Fruit fly (Drosophila melanogaster) whole organism, embryonic: ENCODE measurements around the gene CG13026.

Experiments
- ATbp ChIP-seq: fragments of 200-800 bp; sonication (Bioruptor generic); optimal IDR thresholded peaks from 2 replicates; lab custom pipeline; 2017; ENCODE audit warnings: missing biosample characterization, mild to moderate bottlenecking, missing genetic modification characterization, missing genetic modification reagents
- Atf3 ChIP-seq: fragments of 200-800 bp; sonication (Bioruptor generic); optimal IDR thresholded peaks from 3 replicates; lab custom pipeline; 2016; ENCODE audit warnings: missing biosample characterization, missing genetic modification characterization
- Bteb2 ChIP-seq: fragments of 200-800 bp; sonication (Bioruptor generic); optimal IDR thresholded peaks from 2 replicates; lab custom pipeline; 2016; ENCODE audit warnings: missing biosample characterization, missing genetic modification characterization
- CG10543 ChIP-seq: fragments of 200-800 bp; sonication (Bioruptor generic); optimal IDR thresholded peaks from 3 replicates; lab custom pipeline; 2017; ENCODE audit warnings: missing biosample characterization, mild to moderate bottlenecking, missing genetic modification characterization, moderate library complexity
- CG11085 ChIP-seq: fragments of 200-800 bp; sonication (Bioruptor generic); IDR thresholded peaks from 2 replicates; pipeline ENCODE4 v1.3.6; 2022; ENCODE audit warnings: missing biosample characterization, missing genetic modification characterization
- CG12071 ChIP-seq: fragments of 200-800 bp; sonication (Bioruptor generic); optimal IDR thresholded peaks from 3 replicates; lab custom pipeline; 2018; ENCODE audit warnings: missing biosample characterization, mild to moderate bottlenecking, missing genetic modification characterization
- CG1647 ChIP-seq: fragments of 200-800 bp; sonication (Bioruptor generic); optimal IDR thresholded peaks from 3 replicates; lab custom pipeline; 2016; ENCODE audit warnings: missing biosample characterization, missing genetic modification characterization
- CG17328 ChIP-seq: fragments of 200-800 bp; sonication (Bioruptor generic); IDR thresholded peaks from 2 replicates; pipeline ENCODE4 v1.3.6; 2022; ENCODE audit warnings: missing biosample characterization, missing genetic modification characterization
- CG17568 ChIP-seq: fragments of 200-800 bp; sonication (Bioruptor generic); optimal IDR thresholded peaks from 2 replicates; lab custom pipeline; 2018; ENCODE audit warnings: missing biosample characterization, mild to moderate bottlenecking, missing genetic modification characterization, moderate library complexity
- CG17612 ChIP-seq: fragments of 200-800 bp; sonication (Bioruptor generic); IDR thresholded peaks from 2 replicates; pipeline ENCODE4 v1.3.6; 2022; ENCODE audit warnings: missing biosample characterization, missing genetic modification characterization
- CG33213 ChIP-seq: fragments of 200-800 bp; sonication (Bioruptor generic); optimal IDR thresholded peaks from 3 replicates; lab custom pipeline; 2016; ENCODE audit warnings: missing biosample characterization, missing genetic modification characterization
- CG7745 ChIP-seq: fragments of 200-800 bp; sonication (Bioruptor generic); optimal IDR thresholded peaks from 2 replicates; lab custom pipeline; 2018; ENCODE audit warnings: missing biosample characterization, mild to moderate bottlenecking, missing genetic modification characterization, moderate library complexity
- CG7987 ChIP-seq: fragments of 200-800 bp; sonication (Bioruptor generic); optimal IDR thresholded peaks from 2 replicates; lab custom pipeline; 2018; ENCODE audit warnings: missing biosample characterization, mild to moderate bottlenecking, missing genetic modification characterization, moderate library complexity
- Fer3 ChIP-seq: fragments of 200-800 bp; sonication (Bioruptor generic); optimal IDR thresholded peaks from 2 replicates; lab custom pipeline; 2018; ENCODE audit warnings: missing biosample characterization, mild to moderate bottlenecking, missing genetic modification characterization, moderate library complexity
- Hmr ChIP-seq: fragments of 200-800 bp; sonication (Bioruptor generic); optimal IDR thresholded peaks from 3 replicates; lab custom pipeline; 2017; ENCODE audit warnings: mild to moderate bottlenecking, missing biosample characterization, missing genetic modification reagents, missing genetic modification characterization
- Hr3 ChIP-seq: fragments of 200-800 bp; sonication (Bioruptor generic); optimal IDR thresholded peaks from 3 replicates; lab custom pipeline; 2016; ENCODE audit warnings: missing biosample characterization, missing genetic modification characterization
- Hr78 ChIP-seq, 2 experiments: fragments of 200-800 bp in 1 of 2; fragments of >200 bp in 1 of 2; sonication (Bioruptor generic) in 1 of 2; optimal IDR thresholded peaks; 2 replicates each; lab custom pipeline; 2017 to 2019; ENCODE audit warnings: missing biosample characterization in 2 of 2, missing genetic modification characterization in 2 of 2, mild to moderate bottlenecking in 1 of 2, moderate library complexity in 1 of 2
- Lim3 ChIP-seq: fragments of 200-800 bp; sonication (Bioruptor generic); IDR thresholded peaks from 2 replicates; pipeline ENCODE4 v1.3.6; 2022; ENCODE audit warnings: missing biosample characterization, missing genetic modification characterization
- NC2β ChIP-seq: fragments of 200-800 bp; sonication (Bioruptor generic); optimal IDR thresholded peaks from 2 replicates; lab custom pipeline; 2016; ENCODE audit warnings: missing biosample characterization, missing genetic modification characterization
- Pdp1 ChIP-seq, 2 experiments: fragments of 200-800 bp; sonication (Bioruptor generic); optimal IDR thresholded peaks; 3 replicates each; lab custom pipeline; 2016; ENCODE audit warnings: missing biosample characterization in 2 of 2, missing genetic modification characterization in 2 of 2, mild to moderate bottlenecking in 1 of 2, moderate library complexity in 1 of 2
- aop ChIP-seq: fragments of 200-800 bp; sonication (Bioruptor generic); IDR thresholded peaks from 2 replicates; pipeline ENCODE4 v1.3.6; 2022; ENCODE audit warnings: missing biosample characterization, missing genetic modification characterization
- ato ChIP-seq: fragments of 200-800 bp; sonication (Bioruptor generic); IDR thresholded peaks from 2 replicates; pipeline ENCODE4 v1.3.6; 2022; ENCODE audit warnings: missing biosample characterization, missing genetic modification characterization; ENCODE audit not compliant: partially characterized antibody
- br ChIP-seq: fragments of >200 bp; optimal IDR thresholded peaks from 2 replicates; lab custom pipeline; 2017
- cas ChIP-seq: fragments of 200-800 bp; sonication (Bioruptor generic); IDR thresholded peaks from 2 replicates; pipeline ENCODE4 v1.3.6; 2022; ENCODE audit warnings: missing biosample characterization, missing genetic modification characterization
- chn ChIP-seq: fragments of 200-800 bp; sonication (Bioruptor generic); optimal IDR thresholded peaks from 2 replicates; lab custom pipeline; 2016; ENCODE audit warnings: missing biosample characterization, missing genetic modification characterization
- dimm ChIP-seq: fragments of 200-800 bp; sonication (Bioruptor generic); IDR thresholded peaks from 2 replicates; pipeline ENCODE4 v1.3.6; 2022; ENCODE audit warnings: missing biosample characterization, missing genetic modification characterization
- eve ChIP-seq, 2 experiments: fragments of >200 bp; optimal IDR thresholded peaks; 2 replicates each; lab custom pipeline; 2017; ENCODE audit warnings: missing biosample characterization in 2 of 2, missing genetic modification characterization in 2 of 2
- ewg ChIP-seq: fragments of 200-800 bp; sonication (Bioruptor generic); optimal IDR thresholded peaks from 3 replicates; lab custom pipeline; 2017; ENCODE audit warnings: mild to moderate bottlenecking, missing biosample characterization, missing genetic modification reagents, missing genetic modification characterization
- grn ChIP-seq: fragments of 200-800 bp; sonication (Bioruptor generic); optimal IDR thresholded peaks from 3 replicates; lab custom pipeline; 2017; ENCODE audit warnings: missing biosample characterization, missing genetic modification characterization
- gt ChIP-seq: fragments of 200-800 bp; sonication (Bioruptor generic); IDR thresholded peaks from 2 replicates; pipeline ENCODE4 v1.3.6; 2022; ENCODE audit warnings: missing biosample characterization, missing genetic modification characterization
- insv ChIP-seq, 2 experiments: fragments of 200-800 bp; sonication (Bioruptor generic); optimal IDR thresholded peaks; 3 replicates each; lab custom pipeline; 2016 to 2018; ENCODE audit warnings: missing biosample characterization in 2 of 2, missing genetic modification characterization in 2 of 2
- mam ChIP-seq: fragments of 200-800 bp; sonication (Bioruptor generic); optimal IDR thresholded peaks from 3 replicates; lab custom pipeline; 2016; ENCODE audit warnings: missing biosample characterization, missing genetic modification characterization
- nom ChIP-seq: fragments of 200-800 bp; sonication (Bioruptor generic); optimal IDR thresholded peaks from 2 replicates; lab custom pipeline; 2017; ENCODE audit warnings: missing biosample characterization, missing genetic modification characterization, mild to moderate bottlenecking, moderate library complexity, missing genetic modification reagents
- peb ChIP-seq: fragments of 200-800 bp; sonication (Bioruptor generic); IDR thresholded peaks from 2 replicates; pipeline ENCODE4 v1.3.6; 2022; ENCODE audit warnings: missing biosample characterization, missing genetic modification characterization
- phol ChIP-seq: fragments of 200-800 bp; sonication (Bioruptor generic); optimal IDR thresholded peaks from 3 replicates; lab custom pipeline; 2018; ENCODE audit warnings: missing biosample characterization, mild to moderate bottlenecking, missing genetic modification characterization, moderate library complexity
- pzg ChIP-seq: fragments of 200-800 bp; sonication (Bioruptor generic); optimal IDR thresholded peaks from 3 replicates; lab custom pipeline; 2018; ENCODE audit warnings: missing biosample characterization, mild to moderate bottlenecking, missing genetic modification characterization, moderate library complexity
- ro ChIP-seq: fragments of 200-800 bp; sonication (Bioruptor generic); IDR thresholded peaks from 2 replicates; pipeline ENCODE4 v1.3.6; 2022; ENCODE audit warnings: missing biosample characterization, missing genetic modification characterization
- row ChIP-seq: fragments of 200-800 bp; sonication (Bioruptor generic); IDR thresholded peaks from 3 replicates; pipeline ENCODE4 v1.3.6; 2022; ENCODE audit warnings: missing biosample characterization, missing genetic modification characterization
- sens ChIP-seq: fragments of 200-800 bp; sonication (Bioruptor generic); peaks from one replicate; lab custom pipeline; 2016; ENCODE audit warnings: missing biosample characterization, missing genetic modification characterization
- shn ChIP-seq: fragments of 200-800 bp; sonication (Bioruptor generic); optimal IDR thresholded peaks from 3 replicates; lab custom pipeline; 2016; ENCODE audit warnings: missing biosample characterization, missing genetic modification characterization
- slou ChIP-seq: fragments of 200-800 bp; sonication (Bioruptor generic); optimal IDR thresholded peaks from 3 replicates; lab custom pipeline; 2016; ENCODE audit warnings: missing biosample characterization, missing genetic modification characterization
- sug ChIP-seq: fragments of 200-800 bp; optimal IDR thresholded peaks from 2 replicates; lab custom pipeline; 2019; ENCODE audit warnings: missing biosample characterization, mild to moderate bottlenecking, missing genetic modification characterization, moderate library complexity
- wor ChIP-seq: fragments of 200-800 bp; sonication (Bioruptor generic); IDR thresholded peaks from 2 replicates; pipeline ENCODE4 v1.3.6; 2022; ENCODE audit warnings: missing biosample characterization, missing genetic modification characterization

CG13026 gene

dm6 chr3L:16690055-16690454 lies 35.9 kb downstream of the CG13026 start (continued):
- TF ChIP-seq shn (no peak), aop (GFP tag; lab: Robert Waterston, UW) (no peak), row (no peak), Hr3 (no peak), insv (GFP tag; optimal IDR thresholded peaks at IDR 0.05; lab: Kevin White, UChicago) (no peak), peb (no peak), CG12071 (GFP tag; lab: Kevin White, UChicago) (no peak), slou (GFP tag; lab: Kevin White, UChicago) (no peak), Hr78 (GFP tag; optimal IDR thresholded peaks at IDR 0.05; lab: Kevin White, UChicago) (peak in 1 of 2 experiments; percentile 33), br (lab: Kevin White, UChicago) (no peak), CG17568 (no peak), Fer3 (tag; lab: Kevin White, UChicago) (no peak)

- TF ChIP-seq CG17612 (GFP tag; lab: Robert Waterston, UW) (no peak), mam (no peak), Pdp1 (GFP tag; optimal IDR thresholded peaks at IDR 0.05; lab: Kevin White, UChicago) (peak in 1 of 2 experiments; percentile 54), Atf3 (GFP tag; lab: Kevin White, UChicago) (no peak), CG7745 (tag; lab: Kevin White, UChicago) (no peak), nom (GFP tag; lab: Kevin White, UChicago) (peak; percentile 52), eve (GFP tag; optimal IDR thresholded peaks at IDR 0.05; lab: Kevin White, UChicago) (peak in 1 of 2 experiments; percentile 48)
These were observed 36.5 kb downstream of the CG13026 start for dm6 chr3L:16689491-16689890.

- no peak for TF ChIP-seq CG10543 (GFP tag; lab: Kevin White, UChicago)
- TF ChIP-seq gt (GFP tag; lab: Robert Waterston, UW): no peak
- TF ChIP-seq pzg: no peak
- TF ChIP-seq phol (tag; lab: Kevin White, UChicago): no peak
- no peak for TF ChIP-seq cas (GFP tag; lab: Robert Waterston, UW)
- TF ChIP-seq sens: no peak
- no peak for TF ChIP-seq CG17328 (GFP tag; lab: Robert Waterston, UW)
- no peak for TF ChIP-seq ato (GFP tag; lab: Robert Waterston, UW)
- no peak for TF ChIP-seq Bteb2 (GFP tag; lab: Kevin White, UChicago)
- no peak for TF ChIP-seq dimm (GFP tag; lab: Robert Waterston, UW)
- no peak for TF ChIP-seq ro
- TF ChIP-seq Lim3 (GFP tag; lab: Robert Waterston, UW): no peak
- TF ChIP-seq Hmr (GFP tag; lab: Kevin White, UChicago): no peak
- TF ChIP-seq CG1647 (GFP tag; lab: Kevin White, UChicago): no peak
- TF ChIP-seq CG33213 (GFP tag; lab: Kevin White, UChicago): no peak
- TF ChIP-seq CG11085 (GFP tag; lab: Robert Waterston, UW): no peak
- TF ChIP-seq chn (GFP tag; lab: Kevin White, UChicago): no peak
- TF ChIP-seq CG7987 (GFP tag; lab: Kevin White, UChicago): no peak
- TF ChIP-seq ATbp (GFP tag; lab: Kevin White, UChicago): no peak
These were observed 43.0 kb downstream of the CG13026 start for dm6 chr3L:16683007-16683406.

dm6 chr3L:16682371-16682770 lies 43.6 kb downstream of the CG13026 start:
- TF ChIP-seq wor (GFP tag; lab: Robert Waterston, UW): no peak
- TF ChIP-seq ewg (GFP tag; lab: Kevin White, UChicago): no peak
- TF ChIP-seq grn (GFP tag; lab: Kevin White, UChicago): peak; percentile 17
- peak; percentile 37 for TF ChIP-seq sug
- no peak for TF ChIP-seq NC2β
